Worm (Caenorhabditis elegans): Measurements from ENCODE around the gene dnj-25.

Gene dnj-25

ce11 chrV:20744290-20744837 is at the start of gene dnj-25:
dnj-25 (minus strand) TSS chrV:20744346.
- TF ChIP-seq flt-1 (GFP tag; IDR thresholded peaks at IDR 0.05) (no peak), tbx-37 (GFP tag; conservative IDR thresholded peaks at IDR 0.05) (no peak), F13C5.2 (tag; optimal IDR thresholded peaks at IDR 0.05) (peak; percentile 27), ceh-13 (GFP tag; optimal IDR thresholded peaks at IDR 0.05) (no peak), ama-1 (optimal IDR thresholded peaks at IDR 0.05) (no peak)

ce11 chrV:20793761-20794160 is 49.6 kb upstream of the dnj-25 start:
- TF ChIP-seq tra-4 (tag; optimal IDR thresholded peaks at IDR 0.05) (no peak), ceh-13 (GFP tag; optimal IDR thresholded peaks at IDR 0.05) (no peak), pes-1 (GFP tag; IDR thresholded peaks at IDR 0.05) (peak; percentile 41; the same call in 1 of the 2 replicates), ama-1 (optimal IDR thresholded peaks at IDR 0.05) (no peak), aly-1 (tag; optimal IDR thresholded peaks at IDR 0.05) (no peak)

ce11 chrV:20792371-20792890 is 48.3 kb upstream of the dnj-25 start, which contains the start of gene Y44A6D.3:
Y44A6D.3 (minus strand) TSS chrV:20792421.
- TF ChIP-seq hmbx-1 (tag; optimal IDR thresholded peaks at IDR 0.05) (no peak), scrt-1 (GFP tag; IDR thresholded peaks at IDR 0.05) (no peak), ets-7 (tag; optimal IDR thresholded peaks at IDR 0.05) (no peak), flt-1 (GFP tag; IDR thresholded peaks at IDR 0.05) (no peak), ceh-13 (GFP tag; optimal IDR thresholded peaks at IDR 0.05) (no peak), B0310.2 (tag; optimal IDR thresholded peaks at IDR 0.05) (no peak), aly-1 (tag; optimal IDR thresholded peaks at IDR 0.05) (no peak), tbx-11 (GFP tag; IDR thresholded peaks at IDR 0.05) (no peak), pes-1 (GFP tag; IDR thresholded peaks at IDR 0.05) (no peak), F13C5.2 (tag; optimal IDR thresholded peaks at IDR 0.05) (no peak), sea-1 (GFP tag; conservative IDR thresholded peaks at IDR 0.05) (no peak), hnd-1 (tag; optimal IDR thresholded peaks at IDR 0.05) (no peak), ceh-36 (tag; optimal IDR thresholded peaks at IDR 0.05) (no peak), tbx-37 (GFP tag; conservative IDR thresholded peaks at IDR 0.05) (no peak), hmg-4 (GFP tag; optimal IDR thresholded peaks at IDR 0.05) (no peak)

- TF ChIP-seq aly-1 (tag; optimal IDR thresholded peaks at IDR 0.05) = no peak
- no peak for TF ChIP-seq hnd-1 (tag; optimal IDR thresholded peaks at IDR 0.05)
- no peak for TF ChIP-seq F13C5.2 (tag; optimal IDR thresholded peaks at IDR 0.05)
- no peak for TF ChIP-seq pes-1 (GFP tag; IDR thresholded peaks at IDR 0.05)
- TF ChIP-seq flt-1 (GFP tag; IDR thresholded peaks at IDR 0.05) = no peak
- TF ChIP-seq tbx-37 (GFP tag; conservative IDR thresholded peaks at IDR 0.05) = no peak
- no peak for TF ChIP-seq ceh-36 (tag; optimal IDR thresholded peaks at IDR 0.05)
- no peak for TF ChIP-seq tbx-11 (GFP tag; IDR thresholded peaks at IDR 0.05)
- no peak for TF ChIP-seq sea-1 (GFP tag; conservative IDR thresholded peaks at IDR 0.05)
- no peak for TF ChIP-seq hmbx-1 (tag; optimal IDR thresholded peaks at IDR 0.05)
- no peak for TF ChIP-seq hmg-4 (GFP tag; optimal IDR thresholded peaks at IDR 0.05)
- no peak for TF ChIP-seq ets-7 (tag; optimal IDR thresholded peaks at IDR 0.05)
- no peak for TF ChIP-seq scrt-1 (GFP tag; IDR thresholded peaks at IDR 0.05)
- no peak for TF ChIP-seq tra-4 (tag; optimal IDR thresholded peaks at IDR 0.05)
- no peak for TF ChIP-seq ceh-13 (GFP tag; optimal IDR thresholded peaks at IDR 0.05)
- no peak for TF ChIP-seq ama-1 (optimal IDR thresholded peaks at IDR 0.05)
Measured at ce11 chrV:20790616-20791015, 46.5 kb upstream of the dnj-25 start.

- TF ChIP-seq ama-1 (optimal IDR thresholded peaks at IDR 0.05) (no peak), ceh-13 (GFP tag; optimal IDR thresholded peaks at IDR 0.05) (no peak), ceh-36 (tag; optimal IDR thresholded peaks at IDR 0.05) (no peak), hmbx-1 (tag; optimal IDR thresholded peaks at IDR 0.05) (no peak)
Measured at ce11 chrV:20790011-20790410, 45.9 kb upstream of the dnj-25 start, which contains the start of gene Y44A6D.1. Y44A6D.1 (minus strand) TSS chrV:20790033.

- TF ChIP-seq hmg-4 (GFP tag; optimal IDR thresholded peaks at IDR 0.05) (no peak), tra-4 (tag; optimal IDR thresholded peaks at IDR 0.05) (no peak), hnd-1 (tag; optimal IDR thresholded peaks at IDR 0.05) (no peak), F13C5.2 (tag; optimal IDR thresholded peaks at IDR 0.05) (no peak), aly-1 (tag; optimal IDR thresholded peaks at IDR 0.05) (no peak), tbx-37 (GFP tag; conservative IDR thresholded peaks at IDR 0.05) (no peak), ceh-36 (tag; optimal IDR thresholded peaks at IDR 0.05) (no peak)
Measured at ce11 chrV:20789105-20789504, 45.0 kb upstream of the dnj-25 start, which contains the start of gene tpan-1. tpan-1 (plus strand) TSS chrV:20789502.

- TF ChIP-seq ama-1 (optimal IDR thresholded peaks at IDR 0.05) (no peak), aly-1 (tag; optimal IDR thresholded peaks at IDR 0.05) (no peak), tra-4 (tag; optimal IDR thresholded peaks at IDR 0.05) (no peak), ceh-36 (tag; optimal IDR thresholded peaks at IDR 0.05) (no peak), scrt-1 (GFP tag; IDR thresholded peaks at IDR 0.05) (no peak), F13C5.2 (tag; optimal IDR thresholded peaks at IDR 0.05) (no peak), tbx-37 (GFP tag; conservative IDR thresholded peaks at IDR 0.05) (no peak), sea-1 (GFP tag; conservative IDR thresholded peaks at IDR 0.05) (no peak)
Measured at ce11 chrV:20785848-20786225, 41.7 kb upstream of the dnj-25 start.

ce11 chrV:20785050-20785847 is 41.1 kb upstream of the dnj-25 start:
- TF ChIP-seq aly-1 (tag; optimal IDR thresholded peaks at IDR 0.05) (no peak), flt-1 (GFP tag; IDR thresholded peaks at IDR 0.05) (no peak), hmg-4 (GFP tag; optimal IDR thresholded peaks at IDR 0.05) (no peak), ceh-36 (tag; optimal IDR thresholded peaks at IDR 0.05) (no peak), scrt-1 (GFP tag; IDR thresholded peaks at IDR 0.05) (no peak), tra-4 (tag; optimal IDR thresholded peaks at IDR 0.05) (no peak), ets-7 (tag; optimal IDR thresholded peaks at IDR 0.05) (no peak), ceh-13 (GFP tag; optimal IDR thresholded peaks at IDR 0.05) (no peak), pes-1 (GFP tag; IDR thresholded peaks at IDR 0.05) (no peak), B0310.2 (tag; optimal IDR thresholded peaks at IDR 0.05) (no peak)

Measured in whole organism, early embryonic.